Worm (Caenorhabditis elegans) whole organism, dauer: ENCODE data around the gene T01G5.7.
"Not testable (repeated sequence)": the region's sequence is repeated elsewhere in the genome, so short reads cannot be mapped to it uniquely, and the experiment has no call there.

Experiments used
- unc-62 ChIP-seq: sonication (generic microtip); optimal IDR thresholded peaks from 2 replicates; lab custom pipeline; 2017; ENCODE audit warnings: missing biosample characterization, missing genetic modification reagents, missing genetic modification characterization

Gene T01G5.7

DNA sequence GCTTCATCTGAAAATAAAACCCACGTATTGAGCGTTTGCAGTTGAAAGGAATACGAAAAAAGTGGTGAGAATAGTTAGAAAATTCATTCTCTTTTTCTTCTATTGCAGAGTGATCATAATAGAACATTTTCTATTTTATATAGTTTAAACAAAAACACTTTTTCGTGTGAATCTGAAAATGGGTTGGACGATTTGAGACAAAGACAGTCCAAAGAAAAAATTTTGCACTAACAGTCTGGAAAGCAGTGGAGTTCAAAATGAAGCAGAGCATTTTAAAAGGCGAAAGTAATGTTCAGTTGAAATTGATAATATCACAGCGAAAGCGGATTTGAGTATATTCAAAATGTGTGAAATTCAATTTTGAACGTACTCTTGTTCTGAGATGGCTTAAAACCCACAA, 23.1 kb upstream of the T01G5.7 start, which contains the start of gene C01G10.18:
Gene C01G10.18, minus strand, starts transcription at position 101 of the 400 bp plus-strand sequence.
- TF ChIP-seq unc-62 (GFP tag; lab: Kevin White, UChicago): no peak

DNA sequence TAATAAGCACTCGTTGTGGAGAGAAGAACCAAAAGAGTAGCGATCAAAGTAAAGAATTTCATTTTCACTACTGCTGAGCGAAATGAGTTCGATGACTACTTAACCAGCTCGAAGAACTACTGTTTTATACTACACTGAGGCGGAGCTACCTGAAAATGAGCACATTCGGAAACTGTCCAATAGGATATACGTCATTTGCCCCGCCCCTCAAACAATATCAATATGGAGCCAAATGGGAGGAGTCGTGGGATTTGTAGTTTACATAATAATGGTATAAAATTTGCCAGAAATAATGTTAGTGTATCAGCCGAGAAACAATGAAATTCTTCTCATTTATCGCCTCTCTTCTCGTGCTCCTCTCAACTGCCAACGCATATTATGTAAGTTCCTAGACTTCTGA, 22.3 kb upstream of the T01G5.7 start, which contains the start of the genes C01G10.5 and C01G10.4:
Gene C01G10.5, minus strand, starts transcription at position 101 of the 400 bp plus-strand sequence.
Gene C01G10.4, plus strand, starts transcription at position 303 of the 400 bp plus-strand sequence.
- TF ChIP-seq unc-62 (GFP tag; lab: Kevin White, UChicago): no peak

DNA sequence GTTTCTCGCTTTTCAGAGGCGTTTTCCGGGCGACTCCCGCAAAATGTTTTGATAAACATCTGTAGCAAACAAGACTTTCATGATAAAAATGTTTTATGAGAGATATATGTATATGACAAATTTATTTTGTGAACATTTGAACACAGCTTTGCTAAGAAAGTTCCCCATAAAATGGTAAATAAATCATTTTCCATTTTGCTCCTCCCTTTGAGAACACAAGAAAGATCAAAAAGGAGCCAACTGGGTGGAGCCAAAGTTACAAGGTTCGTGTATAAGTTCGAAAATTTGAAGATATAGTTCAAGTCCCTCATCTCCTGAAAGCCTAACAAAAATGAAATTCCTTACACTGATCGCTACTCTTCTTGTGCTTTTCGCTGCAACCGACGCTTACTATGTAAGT, 21.3 kb upstream of the T01G5.7 start, which contains the start of gene C01G10.17:
Gene C01G10.17, plus strand, starts transcription at position 301 of the 400 bp plus-strand sequence.
- TF ChIP-seq unc-62 (GFP tag; lab: Kevin White, UChicago): no peak

DNA sequence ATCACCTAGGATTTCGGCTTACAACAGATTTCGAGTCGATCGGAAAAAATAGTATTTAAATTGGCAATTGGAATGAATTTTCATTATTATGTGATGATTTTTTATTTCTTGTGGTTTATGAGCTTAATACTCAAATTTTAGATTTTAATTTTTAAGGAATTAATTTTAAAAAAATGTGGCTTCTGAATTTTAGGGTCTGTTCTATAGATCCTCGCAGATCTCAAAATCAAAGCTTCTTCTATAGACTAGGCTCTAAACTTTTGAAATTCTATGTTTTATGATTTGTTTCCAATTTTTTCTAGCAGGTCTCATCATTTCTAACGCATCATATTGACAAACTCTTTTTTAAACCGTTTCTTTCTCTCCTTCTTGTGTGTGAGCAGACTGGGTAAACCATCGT, 19.1 kb upstream of the T01G5.7 start, which contains the start of gene txt-12:
Gene txt-12, plus strand, starts transcription at position 301 of the 400 bp plus-strand sequence.
- TF ChIP-seq unc-62 (GFP tag; lab: Kevin White, UChicago): no peak

DNA sequence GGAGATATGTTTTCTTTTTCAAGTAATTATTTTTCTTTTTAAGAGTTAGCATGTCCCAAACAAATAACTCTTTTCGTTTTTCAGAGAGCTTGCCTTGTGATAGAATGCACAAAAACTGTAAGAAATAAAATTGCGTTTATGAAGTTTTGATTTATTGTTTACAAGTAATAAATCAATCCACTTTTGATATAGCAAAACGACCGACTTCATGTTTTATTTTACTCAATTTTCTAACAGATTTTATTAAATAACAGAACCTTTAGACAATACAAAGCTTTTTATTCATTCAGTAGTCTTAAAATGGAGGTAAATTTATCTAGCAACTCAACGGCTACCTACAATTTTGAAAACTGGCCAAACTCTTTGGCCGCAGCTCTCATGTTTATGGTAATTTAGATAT, 17.0 kb upstream of the T01G5.7 start, which contains the start of gene srx-78:
Gene srx-78, plus strand, starts transcription at position 301 of the 400 bp plus-strand sequence.
- TF ChIP-seq unc-62 (GFP tag; lab: Kevin White, UChicago): no peak

DNA sequence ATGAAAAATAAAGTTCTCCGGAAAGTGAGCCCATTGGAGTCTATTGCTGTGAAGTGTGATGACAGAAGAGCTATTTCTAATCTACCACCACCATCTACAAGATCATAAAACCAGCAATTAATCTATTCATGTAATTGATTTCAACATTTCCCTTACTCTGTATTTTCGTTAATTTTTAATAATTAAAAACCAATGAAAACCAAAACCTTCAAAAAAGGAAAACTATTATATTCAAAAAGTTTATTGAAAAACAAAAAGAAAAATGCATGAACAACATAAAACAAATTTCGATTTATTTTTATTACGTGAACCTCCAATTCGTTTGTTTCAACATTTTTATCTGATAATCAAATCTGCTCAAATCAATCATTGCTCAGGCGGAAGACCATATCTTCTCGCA, 12.3 kb upstream of the T01G5.7 start, which contains the start of gene C01G10.1:
Gene C01G10.1, plus strand, starts transcription at position 301 of the 400 bp plus-strand sequence.
- TF ChIP-seq unc-62 (GFP tag; lab: Kevin White, UChicago): no peak

DNA sequence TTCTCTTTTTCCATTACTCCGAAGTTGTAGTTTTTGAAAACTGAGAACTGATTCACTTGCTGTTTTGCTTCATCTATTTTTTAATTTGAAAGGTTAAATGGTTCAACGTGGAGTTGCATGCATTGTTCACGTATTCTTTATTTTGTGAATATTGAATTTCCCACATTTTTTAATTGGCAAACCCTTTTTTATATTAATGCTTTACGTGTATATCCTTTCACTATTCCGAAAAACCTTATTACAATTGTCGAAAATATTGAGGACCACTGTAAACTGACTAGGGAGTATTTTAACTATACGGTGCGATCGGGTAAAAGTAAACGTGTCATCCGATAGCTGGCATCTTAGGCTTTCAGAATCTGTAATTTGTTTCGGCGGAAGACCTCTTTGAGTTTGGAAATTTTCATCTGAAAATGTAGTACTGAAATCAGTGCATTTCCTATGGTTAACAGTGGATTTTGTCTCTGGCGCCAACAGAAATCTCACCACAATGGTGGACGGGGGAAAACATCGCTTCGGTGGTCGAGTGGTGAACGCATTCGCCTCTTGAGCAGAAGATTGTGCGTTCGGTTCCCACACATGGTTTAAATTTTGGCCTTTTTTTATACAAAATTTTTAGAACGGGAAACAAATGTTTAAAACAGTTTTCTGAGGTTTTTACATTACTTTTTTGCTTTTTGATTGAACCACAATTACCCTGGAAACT, 5.7 kb upstream of the T01G5.7 start, which contains the start of gene C01G10.14:
Gene C01G10.14, minus strand, starts transcription at position 51 of the 706 bp plus-strand sequence.
- not testable (repeated sequence) for TF ChIP-seq unc-62 (GFP tag; lab: Kevin White, UChicago)

DNA sequence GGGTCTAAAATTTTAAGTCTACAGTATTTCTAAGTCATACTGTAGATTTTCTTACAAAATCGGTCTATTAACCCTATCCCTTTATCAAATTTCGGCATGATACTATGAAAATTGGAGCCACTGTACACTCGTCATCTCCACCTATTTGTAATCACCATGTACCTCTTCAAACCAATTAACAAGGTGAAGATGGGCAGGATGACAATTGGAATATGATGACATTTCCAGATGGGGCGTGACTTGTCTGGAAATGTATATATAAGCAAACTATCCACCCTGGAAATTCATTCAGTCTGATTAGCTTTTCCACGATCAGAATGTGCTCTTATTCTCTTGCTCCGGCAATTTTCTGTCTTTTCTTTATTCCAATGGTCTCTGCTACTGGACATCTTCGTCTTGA, 2.5 kb upstream of the T01G5.7 start, which contains the start of gene Y75B12A.2:
Gene Y75B12A.2, plus strand, starts transcription at position 301 of the 400 bp plus-strand sequence.
- TF ChIP-seq unc-62 (GFP tag; lab: Kevin White, UChicago): no peak

DNA sequence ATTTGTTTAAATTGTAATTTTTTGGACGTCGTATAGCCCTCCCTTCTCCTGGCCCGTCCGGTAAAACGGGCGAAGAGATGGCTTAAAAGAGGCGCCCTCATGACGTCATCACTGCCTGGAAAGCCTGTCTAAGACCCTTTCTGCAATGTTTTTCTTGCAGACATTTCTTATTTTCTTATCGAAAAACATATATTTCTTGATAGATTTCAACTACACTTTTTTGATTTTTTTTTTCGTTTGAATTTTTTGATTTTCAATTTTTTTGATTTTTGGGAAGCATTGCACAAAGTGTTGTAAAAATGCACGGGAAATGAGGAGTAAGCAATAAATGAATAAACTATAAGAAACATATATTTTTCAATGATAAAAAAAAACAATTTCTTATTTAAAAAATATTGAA, 2.2 kb downstream of the T01G5.7 start, which contains the start of gene T01G5.6:
Gene T01G5.6, minus strand, starts transcription at position 101 of the 400 bp plus-strand sequence.
- no peak for TF ChIP-seq unc-62 (GFP tag; lab: Kevin White, UChicago)

DNA sequence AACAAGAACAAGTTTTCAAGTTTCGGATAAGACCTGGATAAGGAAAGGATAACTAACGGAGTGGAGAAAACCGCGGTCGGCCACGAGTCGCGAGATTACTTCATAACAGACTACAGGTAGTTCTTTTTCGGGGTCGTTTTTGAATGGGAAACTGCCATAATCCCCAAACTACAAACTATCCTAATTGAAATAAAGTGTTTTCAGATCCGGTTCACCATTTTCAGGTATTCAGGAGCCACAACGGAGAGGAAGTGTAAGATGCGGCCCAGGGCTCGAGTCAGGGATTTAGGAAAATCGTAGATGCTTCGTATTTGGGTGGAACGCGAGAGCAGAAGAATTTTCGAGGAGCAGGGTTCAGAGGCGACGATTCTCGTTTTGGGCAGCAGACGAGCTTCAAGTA, 4.2 kb downstream of the T01G5.7 start, which contains the start of gene T01G5.8:
Gene T01G5.8, plus strand, starts transcription at position 301 of the 400 bp plus-strand sequence.
- TF ChIP-seq unc-62 (GFP tag; lab: Kevin White, UChicago): not testable (repeated sequence)

DNA sequence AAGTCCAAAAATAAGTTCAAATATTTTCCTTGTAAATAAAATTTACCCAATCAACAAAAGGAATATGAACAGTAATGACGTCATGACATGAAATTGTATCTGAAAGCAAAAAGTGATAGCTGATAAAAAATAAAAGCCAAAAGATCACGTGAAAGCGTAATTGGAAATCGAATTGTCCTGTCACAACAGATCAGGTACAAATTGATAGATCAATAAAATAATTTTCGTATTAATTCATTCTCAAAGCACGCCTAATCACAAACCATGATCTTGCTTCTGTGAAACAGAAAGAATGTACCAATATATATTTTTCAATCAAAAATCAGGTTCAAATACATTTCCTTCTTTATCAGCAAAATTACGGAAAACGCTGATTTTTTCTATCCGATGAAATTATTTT, 7.8 kb downstream of the T01G5.7 start, which contains the start of gene flor-1:
Gene flor-1, minus strand, starts transcription at position 101 of the 400 bp plus-strand sequence.
- no peak for TF ChIP-seq unc-62 (GFP tag; lab: Kevin White, UChicago)

DNA sequence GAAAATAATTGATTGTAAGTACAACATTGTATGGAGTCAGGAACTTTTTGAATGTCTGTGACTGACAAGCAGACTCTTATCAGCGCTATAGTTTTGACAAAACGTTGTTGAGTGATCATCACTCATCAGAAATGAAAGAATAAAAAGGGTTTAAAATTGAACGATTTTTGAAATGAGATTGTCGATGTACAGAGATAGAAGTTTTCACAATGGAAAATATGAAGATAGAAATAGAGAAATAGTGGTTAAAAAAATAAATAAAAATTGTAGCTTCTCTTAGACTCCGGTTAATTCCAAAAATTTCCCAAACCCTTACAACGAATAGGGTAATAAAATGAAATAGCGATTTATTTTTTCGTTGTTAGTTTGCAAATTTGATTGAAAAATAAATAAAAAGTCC, 13.4 kb downstream of the T01G5.7 start, which contains the start of gene ugt-30:
Gene ugt-30, minus strand, starts transcription at position 101 of the 400 bp plus-strand sequence.
- not testable (repeated sequence) for TF ChIP-seq unc-62 (GFP tag; lab: Kevin White, UChicago)

DNA sequence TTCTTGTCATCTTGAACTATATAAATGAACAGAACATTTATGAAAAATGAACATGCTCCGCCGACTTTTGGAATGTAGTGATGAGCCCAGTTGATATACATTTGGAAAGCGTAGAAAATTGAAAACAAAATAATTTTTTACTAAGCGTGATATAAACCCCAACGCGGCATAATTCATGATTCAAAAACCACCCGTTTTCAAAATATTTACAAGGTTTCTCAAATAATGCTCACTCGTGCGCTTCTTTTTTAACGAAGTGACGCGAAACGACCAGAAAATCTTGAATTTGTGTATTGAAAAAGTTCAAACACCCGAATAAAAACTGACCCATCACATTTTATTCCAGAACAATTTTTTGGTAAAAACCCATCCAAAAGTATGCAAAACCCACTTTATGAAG, 15.7 kb downstream of the T01G5.7 start, which contains the start of gene srj-27:
Gene srj-27, minus strand, starts transcription at position 101 of the 400 bp plus-strand sequence.
- no peak for TF ChIP-seq unc-62 (GFP tag; lab: Kevin White, UChicago)

DNA sequence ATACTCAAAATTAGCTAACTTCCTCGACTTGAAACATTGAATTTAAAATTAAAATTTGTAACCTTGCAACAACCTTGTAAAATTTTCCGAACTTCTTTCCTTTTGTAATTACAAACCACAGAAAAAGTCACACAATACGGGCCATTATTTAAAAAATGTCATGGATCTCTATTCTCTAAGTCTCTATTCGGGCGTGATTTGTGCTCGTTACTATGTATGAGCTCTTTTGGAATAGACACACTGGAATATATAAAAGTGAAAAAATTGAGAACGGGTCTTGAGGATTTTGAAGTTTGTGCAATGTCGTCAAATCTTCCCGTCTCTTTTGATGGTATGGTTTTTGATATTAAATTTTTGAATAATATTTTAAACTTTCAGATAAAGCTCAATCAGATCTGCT, 16.2 kb downstream of the T01G5.7 start, which contains the start of gene srr-7:
Gene srr-7, plus strand, starts transcription at position 301 of the 400 bp plus-strand sequence.
- no peak for TF ChIP-seq unc-62 (GFP tag; lab: Kevin White, UChicago)

DNA sequence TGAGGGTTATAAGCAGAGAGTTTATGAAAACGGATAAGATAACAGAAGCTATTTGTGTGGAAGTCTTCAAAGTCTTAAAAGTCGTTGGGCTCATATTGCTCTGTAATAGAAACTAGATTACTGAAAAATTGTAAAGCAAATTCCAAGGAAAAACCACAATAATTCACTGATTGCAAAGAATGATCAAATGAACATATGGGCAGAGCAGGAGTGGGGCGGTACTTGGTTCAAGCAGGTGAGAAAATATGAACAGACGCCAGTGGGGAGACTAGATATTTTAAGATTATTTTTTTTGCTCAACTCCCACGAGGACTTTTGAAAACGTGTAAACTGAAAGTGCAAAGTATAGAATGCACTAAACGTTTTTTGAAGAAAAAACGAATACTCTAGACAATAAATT, 20.7 kb downstream of the T01G5.7 start, which contains the start of gene str-171:
Gene str-171, minus strand, starts transcription at position 101 of the 400 bp plus-strand sequence.
- TF ChIP-seq unc-62 (GFP tag; lab: Kevin White, UChicago): no peak

DNA sequence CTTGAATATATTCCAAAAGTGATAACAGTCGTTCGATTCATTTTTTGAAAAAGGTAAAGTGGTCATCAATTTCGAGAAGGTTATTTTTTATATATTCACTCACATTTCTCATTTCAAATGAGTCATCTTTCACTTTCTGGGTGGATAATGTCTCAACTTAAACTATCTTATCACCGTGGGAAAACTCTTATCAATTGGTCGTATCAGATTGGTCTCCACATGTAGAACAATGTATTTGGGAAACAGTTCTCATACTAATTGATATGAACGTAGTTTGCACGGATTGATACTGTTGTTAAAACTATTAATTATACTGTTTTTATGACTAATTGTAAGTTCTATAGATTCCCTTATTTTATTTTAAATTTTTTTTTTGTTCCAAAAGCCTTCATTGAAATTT, 22.1 kb downstream of the T01G5.7 start:
- TF ChIP-seq unc-62 (GFP tag; lab: Kevin White, UChicago): no peak
